Worm (Caenorhabditis elegans): Measurements from ENCODE around the gene plc-4.

The plc-4 gene

DNA sequence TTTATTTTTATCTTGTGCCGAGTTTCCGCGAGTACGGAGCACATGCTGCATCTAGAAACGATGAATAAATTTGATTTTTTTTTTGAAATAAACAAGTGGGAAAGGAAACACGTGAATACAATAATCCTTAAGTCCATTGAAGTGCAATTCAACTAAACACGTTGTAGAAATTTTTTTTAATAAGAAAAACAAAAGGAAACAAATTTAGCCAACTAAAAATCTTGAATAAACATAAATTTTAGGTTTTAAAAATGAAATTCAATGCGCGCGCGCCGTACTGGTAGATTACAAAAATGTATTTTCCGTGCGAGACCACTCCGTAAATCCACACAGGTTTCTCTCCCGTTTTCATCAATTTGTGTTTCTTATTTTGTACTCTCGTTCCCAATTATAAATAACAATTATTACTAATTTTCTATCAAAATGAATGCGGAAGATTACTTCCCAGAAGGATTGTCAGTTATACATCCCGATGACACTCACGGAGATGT lies 39.3 kb downstream of the plc-4 start, which contains the start of the genes plk-3 and F55G1.6 (continued):
- TF ChIP-seq ZK185.1 (tag; optimal IDR thresholded peaks at IDR 0.05; ENCODE audit: poor library complexity, severe bottlenecking) (no peak), lag-1 (GFP tag; IDR thresholded peaks at IDR 0.05) (no peak)

- TF ChIP-seq attf-6 (GFP tag; IDR thresholded peaks at IDR 0.05) (no peak), attf-3 (GFP tag; conservative IDR thresholded peaks at IDR 0.05) (no peak), nhr-80 (tag; optimal IDR thresholded peaks at IDR 0.05) (no peak), zim-3 (tag; optimal IDR thresholded peaks at IDR 0.05) (no peak), dox-1 (GFP tag; IDR thresholded peaks at IDR 0.05) (no peak), nfya-2 (GFP tag; IDR thresholded peaks at IDR 0.05) (no peak), bed-1 (GFP tag; IDR thresholded peaks at IDR 0.05) (no peak), ets-4 (GFP tag; optimal IDR thresholded peaks at IDR 0.05) (no peak), sea-2 (GFP tag; IDR thresholded peaks at IDR 0.05) (no peak), bed-2 (GFP tag; IDR thresholded peaks at IDR 0.05) (no peak)
Measured at ce11 chrIV:7469782-7470413, 42.6 kb downstream of the plc-4 start, which contains the start of gene F55G1.7. F55G1.7 (minus strand) TSS chrIV:7469832.

DNA sequence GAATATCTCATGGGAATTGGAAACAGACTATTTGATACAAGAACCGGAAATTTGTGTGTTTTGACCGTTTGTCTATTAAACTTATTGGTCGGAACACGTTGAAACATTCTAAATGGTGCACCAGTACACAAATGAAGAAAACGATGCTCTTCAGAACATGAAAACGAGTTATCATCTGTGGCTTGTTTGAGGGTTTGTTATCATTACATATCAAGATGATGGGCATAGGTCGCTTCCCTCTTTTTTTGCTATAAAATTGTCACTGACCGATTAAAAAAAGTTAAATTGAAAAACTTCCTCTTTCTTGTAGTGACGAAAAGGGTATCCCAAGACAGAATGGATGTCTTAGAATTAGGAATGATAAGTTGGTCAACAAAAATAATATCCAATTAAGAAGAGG lies 43.8 kb downstream of the plc-4 start:
- no peak for TF ChIP-seq zfh-2 (GFP tag; conservative IDR thresholded peaks at IDR 0.05)
- peak; percentile 62 for TF ChIP-seq nhr-80 (tag; optimal IDR thresholded peaks at IDR 0.05)

- peak; percentile 55 for TF ChIP-seq nhr-80 (tag; optimal IDR thresholded peaks at IDR 0.05)
- no peak for TF ChIP-seq nfya-1 (tag; optimal IDR thresholded peaks at IDR 0.05; ENCODE audit: borderline replicate concordance, insufficient read depth)
- TF ChIP-seq attf-3 (GFP tag; conservative IDR thresholded peaks at IDR 0.05): no peak
Measured at ce11 chrIV:7467170-7467569, 45.3 kb downstream of the plc-4 start.

DNA sequence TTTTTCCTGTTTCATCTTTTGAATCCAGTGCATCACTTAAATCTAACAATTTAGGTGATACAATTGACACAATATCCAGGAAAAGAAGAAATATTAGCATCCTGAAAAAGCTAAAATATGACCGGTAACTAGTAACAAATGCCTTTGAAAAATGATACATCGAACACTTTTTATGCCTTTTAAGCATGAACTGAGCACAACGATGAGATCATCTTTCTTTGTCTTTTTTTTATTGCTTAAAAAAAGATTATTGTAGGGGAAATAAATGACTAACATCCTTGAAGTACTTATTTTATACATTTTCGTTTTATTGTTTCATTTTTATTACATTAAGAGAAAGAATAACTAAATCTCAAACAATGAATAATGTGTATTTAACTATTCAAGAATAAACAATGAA lies 46.6 kb downstream of the plc-4 start, which contains the start of gene F13B6.3:
TSS of gene F13B6.3 (minus strand) at position 101 of the 400 bp plus-strand sequence.
- TF ChIP-seq K12H6.12 (tag; optimal IDR thresholded peaks at IDR 0.05) (no peak), ztf-18 (tag; optimal IDR thresholded peaks at IDR 0.05) (no peak), cebp-2 (GFP tag; IDR thresholded peaks at IDR 0.05) (no peak), ztf-6 (GFP tag; IDR thresholded peaks at IDR 0.05) (no peak), ztf-3 (GFP tag; optimal IDR thresholded peaks at IDR 0.05) (no peak), dpff-1 (tag; optimal IDR thresholded peaks at IDR 0.05) (no peak), ztf-28 (GFP tag; IDR thresholded peaks at IDR 0.05) (no peak), Y95B8A.8 (GFP tag; IDR thresholded peaks at IDR 0.05) (no peak), ceh-100 (GFP tag; IDR thresholded peaks at IDR 0.05) (no peak), C06A6.2 (GFP tag; conservative IDR thresholded peaks at IDR 0.05) (no peak)

DNA sequence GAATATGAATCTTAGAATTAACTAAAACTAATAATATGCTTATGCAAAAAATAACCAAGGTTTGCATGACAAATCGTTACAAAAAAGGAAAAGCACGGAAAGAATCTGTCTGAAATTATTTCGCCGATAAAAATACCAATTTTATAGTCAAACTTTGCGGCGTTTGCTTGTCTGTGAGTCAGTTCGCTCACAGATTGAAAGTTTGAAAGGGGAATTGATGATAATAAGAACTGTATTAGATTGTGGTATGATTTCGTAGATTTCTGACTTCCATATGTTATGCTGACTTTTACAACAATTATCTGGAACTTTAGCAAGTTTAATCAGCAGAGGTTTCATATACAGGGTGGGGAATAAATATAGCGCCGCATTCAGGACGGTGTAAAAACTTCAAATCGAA lies 52.2 kb downstream of the plc-4 start, which contains the start of gene F13B6.2:
TSS of gene F13B6.2 (minus strand) at position 101 of the 400 bp plus-strand sequence.
- TF ChIP-seq mcd-1 (GFP tag; IDR thresholded peaks at IDR 0.05) (no peak), dpl-1 (GFP tag; optimal IDR thresholded peaks at IDR 0.05) (no peak), gei-17 (GFP tag; optimal IDR thresholded peaks at IDR 0.05) (no peak), mes-4 (tag; optimal IDR thresholded peaks at IDR 0.05) (no peak), ztf-26 (tag; optimal IDR thresholded peaks at IDR 0.05) (no peak), atf-7 (tag; optimal IDR thresholded peaks at IDR 0.05) (no peak), nhr-27 (tag; optimal IDR thresholded peaks at IDR 0.05) (no peak), snpc-4 (GFP tag; optimal IDR thresholded peaks at IDR 0.05) (no peak), snpc-4 (tag; optimal IDR thresholded peaks at IDR 0.05) (no peak), ztf-6 (GFP tag; IDR thresholded peaks at IDR 0.05) (no peak), hrde-1 (tag; optimal IDR thresholded peaks at IDR 0.05; ENCODE audit: borderline replicate concordance) (no peak), nhr-90 (tag; optimal IDR thresholded peaks at IDR 0.05) (no peak), egl-44 (GFP tag; IDR thresholded peaks at IDR 0.05) (no peak), F57C9.4 (tag; optimal IDR thresholded peaks at IDR 0.05) (no peak), hmg-1.2 (GFP tag; IDR thresholded peaks at IDR 0.05) (no peak)

Data from whole organism, young adult.